Worm (Caenorhabditis elegans): ENCODE data around the gene gsnl-1.

- no peak for TF ChIP-seq xnd-1 (tag; optimal IDR thresholded peaks at IDR 0.05)
- no peak for TF ChIP-seq K12H6.12 (tag; optimal IDR thresholded peaks at IDR 0.05)
- no peak for TF ChIP-seq ets-4 (GFP tag; optimal IDR thresholded peaks at IDR 0.05)
- TF ChIP-seq aptf-2 (GFP tag; conservative IDR thresholded peaks at IDR 0.05), result no peak
- no peak for TF ChIP-seq atf-7 (tag; optimal IDR thresholded peaks at IDR 0.05)
- no peak for TF ChIP-seq attf-6 (GFP tag; IDR thresholded peaks at IDR 0.05)
- TF ChIP-seq nfyb-1 (GFP tag; IDR thresholded peaks at IDR 0.05), result no peak
- TF ChIP-seq ama-1 (optimal IDR thresholded peaks at IDR 0.05), result no peak
- TF ChIP-seq ama-1 (GFP tag; optimal IDR thresholded peaks at IDR 0.05), result no peak
- no peak for TF ChIP-seq cebp-1 (GFP tag; IDR thresholded peaks at IDR 0.05)
- TF ChIP-seq cebp-1 (tag; optimal IDR thresholded peaks at IDR 0.05), result no peak
- no peak for TF ChIP-seq let-607 (tag; optimal IDR thresholded peaks at IDR 0.05)
- no peak for TF ChIP-seq ZK185.1 (tag; optimal IDR thresholded peaks at IDR 0.05; ENCODE audit: poor library complexity, severe bottlenecking)
- no peak for TF ChIP-seq snpc-4 (GFP tag; optimal IDR thresholded peaks at IDR 0.05)
- no peak for TF ChIP-seq snpc-4 (tag; optimal IDR thresholded peaks at IDR 0.05)
Measured at ce11 chrV:9477863-9478262, 19.0 kb upstream of the gsnl-1 start, which contains the start of gene nas-3.

Measured in whole organism, young adult.